Fruit fly (Drosophila melanogaster): ENCODE results near the gene CG31643.

The CG31643 gene

dm6 chr2L:5999247-5999646 is 38.7 kb upstream of the CG31643 start, which contains the start of gene Kdm5 (continued):
- no peak for TF ChIP-seq CG43689 (GFP tag; IDR thresholded peaks at IDR 0.05)
- peak in 1 of 2 experiments; percentile 27 for TF ChIP-seq insv (GFP tag; optimal IDR thresholded peaks at IDR 0.05)
- no peak for TF ChIP-seq CG12299 (tag; optimal IDR thresholded peaks at IDR 0.05)
- no peak for TF ChIP-seq ems (GFP tag; optimal IDR thresholded peaks at IDR 0.05)
- no peak for TF ChIP-seq CG14050 (GFP tag; IDR thresholded peaks at IDR 0.05)
- TF ChIP-seq CG11398 (GFP tag; optimal IDR thresholded peaks at IDR 0.05), result peak; percentile 6
- no peak for TF ChIP-seq Six4 (GFP tag; optimal IDR thresholded peaks at IDR 0.05)
- TF ChIP-seq CG14965 (GFP tag; optimal IDR thresholded peaks at IDR 0.05; ENCODE audit: borderline replicate concordance), result no peak
- peak; percentile 76 for TF ChIP-seq CG12659 (GFP tag; optimal IDR thresholded peaks at IDR 0.05)
- TF ChIP-seq so (GFP tag; IDR thresholded peaks at IDR 0.05), result no peak
- TF ChIP-seq CG6654 (GFP tag; optimal IDR thresholded peaks at IDR 0.05), result no peak
- no peak for TF ChIP-seq cas (GFP tag; IDR thresholded peaks at IDR 0.05)
- TF ChIP-seq shn (GFP tag; optimal IDR thresholded peaks at IDR 0.05), result peak; percentile 45
- peak; percentile 47; the same call in 1 of the 2 replicates for TF ChIP-seq chm (GFP tag; IDR thresholded peaks at IDR 0.05)
- TF ChIP-seq inv (GFP tag; IDR thresholded peaks at IDR 0.05; ENCODE audit: partially characterized antibody), result 0 out of 2 replicates have a peak, but pooled peaks have one; percentile 20
- no peak for TF ChIP-seq zf30C (GFP tag; optimal IDR thresholded peaks at IDR 0.05)
- TF ChIP-seq Nf-YA (GFP tag; IDR thresholded peaks at IDR 0.05), result 0 out of 2 replicates have a peak, but pooled peaks have one; percentile 11
- no peak for TF ChIP-seq mam (GFP tag; optimal IDR thresholded peaks at IDR 0.05)
- TF ChIP-seq CG30431 (GFP tag; optimal IDR thresholded peaks at IDR 0.05), result no peak
- peak; percentile 44 for TF ChIP-seq CG17802 (tag; optimal IDR thresholded peaks at IDR 0.05)
- no peak for TF ChIP-seq jigr1 (GFP tag; IDR thresholded peaks at IDR 0.05)
- no peak for TF ChIP-seq NfI (GFP tag; optimal IDR thresholded peaks at IDR 0.05)
- TF ChIP-seq CG12744 (GFP tag; optimal IDR thresholded peaks at IDR 0.05), result no peak
- TF ChIP-seq br (optimal IDR thresholded peaks at IDR 0.05), result no peak
- no peak for TF ChIP-seq ash1 (GFP tag; optimal IDR thresholded peaks at IDR 0.05)
- no peak for TF ChIP-seq rib (GFP tag; IDR thresholded peaks at IDR 0.05)
- peak; percentile 30 for TF ChIP-seq CG9727 (GFP tag; optimal IDR thresholded peaks at IDR 0.05)
- TF ChIP-seq Lhr (GFP tag; optimal IDR thresholded peaks at IDR 0.05), result peak; percentile 60
- peak; percentile 1 for TF ChIP-seq CG15601 (tag; optimal IDR thresholded peaks at IDR 0.05)
- no peak for TF ChIP-seq Abd-B (GFP tag; optimal IDR thresholded peaks at IDR 0.05)
- TF ChIP-seq salm (tag; optimal IDR thresholded peaks at IDR 0.05), result no peak
- no peak for TF ChIP-seq az2 (GFP tag; optimal IDR thresholded peaks at IDR 0.05)
- TF ChIP-seq Gsc (GFP tag; IDR thresholded peaks at IDR 0.05), result no peak
- TF ChIP-seq sisA (GFP tag; IDR thresholded peaks at IDR 0.05), result no peak
- TF ChIP-seq ab (GFP tag; optimal IDR thresholded peaks at IDR 0.05), result no peak
- peak; percentile 57 for TF ChIP-seq Atf6 (GFP tag; IDR thresholded peaks at IDR 0.05)
- peak; percentile 11 for TF ChIP-seq Fer3 (tag; optimal IDR thresholded peaks at IDR 0.05)
- no peak for TF ChIP-seq btn (GFP tag; optimal IDR thresholded peaks at IDR 0.05)
- peak; percentile 24 for TF ChIP-seq CG2712 (tag; optimal IDR thresholded peaks at IDR 0.05)
- peak; percentile 55 for TF ChIP-seq CG6765 (GFP tag; optimal IDR thresholded peaks at IDR 0.05)
- peak; percentile 92 for TF ChIP-seq pzg (GFP tag; optimal IDR thresholded peaks at IDR 0.05)
- TF ChIP-seq ranshi (GFP tag; IDR thresholded peaks at IDR 0.05), result peak; percentile 43; the same call in 1 of the 2 replicates
- 0 out of 2 replicates have a peak, but pooled peaks have one; percentile 28 for TF ChIP-seq HLH3B (GFP tag; IDR thresholded peaks at IDR 0.05)
- TF ChIP-seq CG13296 (GFP tag; optimal IDR thresholded peaks at IDR 0.05), result no peak
- TF ChIP-seq B-H1 (GFP tag; IDR thresholded peaks at IDR 0.05), result no peak
- no peak for TF ChIP-seq abd-A (tag; optimal IDR thresholded peaks at IDR 0.05)
- peak; percentile 35 for TF ChIP-seq trem (tag; optimal IDR thresholded peaks at IDR 0.05)
- no peak for TF ChIP-seq gem (tag; optimal IDR thresholded peaks at IDR 0.05)
- TF ChIP-seq nerfin-1 (tag; optimal IDR thresholded peaks at IDR 0.05), result no peak
- TF ChIP-seq CG18764 (GFP tag; optimal IDR thresholded peaks at IDR 0.05), result no peak
- peak; percentile 49 for TF ChIP-seq Sin3A (optimal IDR thresholded peaks at IDR 0.05)
- TF ChIP-seq MBD-R2 (GFP tag; IDR thresholded peaks at IDR 0.05), result peak; percentile 67
- no peak for TF ChIP-seq sima (GFP tag; optimal IDR thresholded peaks at IDR 0.05)

Data from whole organism, embryonic.